Worm (Caenorhabditis elegans): ENCODE results near the gene C02F12.5.

ce11 chrX:3689155-3689719 lies 17.3 kb upstream of the C02F12.5 start, which contains the start of gene tag-278:
- TF ChIP-seq flt-1 (GFP tag; IDR thresholded peaks at IDR 0.05) (no peak), klf-2 (GFP tag; conservative IDR thresholded peaks at IDR 0.05) (no peak), ztf-23 (GFP tag; IDR thresholded peaks at IDR 0.05) (no peak), T22C8.4 (GFP tag; IDR thresholded peaks at IDR 0.05) (no peak), ref-1 (GFP tag; conservative IDR thresholded peaks at IDR 0.05) (no peak), tab-1 (GFP tag; IDR thresholded peaks at IDR 0.05) (no peak), cog-1 (tag; optimal IDR thresholded peaks at IDR 0.05) (no peak), ztf-29 (GFP tag; IDR thresholded peaks at IDR 0.05) (no peak)

Measured in whole organism, midembryonic.